Worm (Caenorhabditis elegans) whole organism, young adult: ENCODE data around the gene wnk-1.

ENCODE experiments used
- K11D2.4 ChIP-seq: fragments of 200-800 bp; sonication (Bioruptor generic); IDR thresholded peaks from 2 replicates; pipeline ENCODE4 v1.3.6; 2022; ENCODE audit warnings: missing genetic modification reagents, missing genetic modification characterization, missing compliant biosample characterization
- Y79H2A.3 ChIP-seq: fragments of 200-800 bp; sonication (Bioruptor generic); conservative IDR thresholded peaks from 2 replicates; pipeline ENCODE4 v1.3.6; 2022; ENCODE audit warnings: missing genetic modification reagents, missing genetic modification characterization, missing compliant biosample characterization
- gei-17 ChIP-seq: fragments of 200-800 bp; sonication (Bioruptor generic); optimal IDR thresholded peaks from 2 replicates; lab custom pipeline; 2018; ENCODE audit warnings: mild to moderate bottlenecking, missing genetic modification characterization, missing compliant biosample characterization
- hrde-1 ChIP-seq: sonication (generic microtip); optimal IDR thresholded peaks from 2 replicates; lab custom pipeline; 2016; ENCODE audit warnings: missing genetic modification characterization, mild to moderate bottlenecking, missing compliant biosample characterization, moderate library complexity, missing genotype, missing genetic modification reagents, borderline replicate concordance
- lin-40 ChIP-seq: sonication (generic microtip); optimal IDR thresholded peaks from 2 replicates; lab custom pipeline; 2016; ENCODE audit warnings: missing genetic modification characterization, mild to moderate bottlenecking, missing compliant biosample characterization, missing genotype, missing genetic modification reagents
- lsl-1 ChIP-seq: fragments of 200-800 bp; sonication (Bioruptor generic); optimal IDR thresholded peaks from 2 replicates; lab custom pipeline; 2018; ENCODE audit warnings: mild to moderate bottlenecking, missing genetic modification characterization, moderate library complexity, missing compliant biosample characterization
- unc-62 ChIP-seq: fragments of 150-350 bp; optimal IDR thresholded peaks from 2 replicates; lab custom pipeline; 2014; ENCODE audit warnings: missing biosample characterization, missing genetic modification reagents, missing genetic modification characterization

DNA sequence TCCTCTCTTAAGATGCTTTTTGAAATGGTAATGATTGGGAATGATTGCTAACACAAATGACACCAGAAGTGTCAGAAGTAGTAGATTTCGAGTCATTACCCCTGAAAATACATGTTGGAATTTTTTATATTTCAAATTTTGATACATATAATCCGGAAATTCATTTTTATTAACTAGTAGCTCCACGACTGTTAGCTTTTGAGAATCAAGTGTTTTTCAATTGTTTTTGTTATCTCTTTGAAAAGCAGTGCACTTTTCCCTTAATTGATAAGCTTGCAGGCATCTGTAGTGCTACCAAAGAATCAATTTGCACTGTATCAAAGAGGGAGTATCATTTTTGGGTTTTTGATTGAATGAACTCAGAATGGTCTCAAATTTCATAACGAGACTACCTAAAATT lies 34.9 kb upstream of the wnk-1 start, which contains the start of gene pcp-2:
- no peak for TF ChIP-seq lsl-1
- no peak for TF ChIP-seq hrde-1 (tag; lab: Kevin White, UChicago)
- TF ChIP-seq gei-17 = no peak
- TF ChIP-seq unc-62 (GFP tag; lab: Kevin White, UChicago) = no peak
- no peak for TF ChIP-seq Y79H2A.3 (GFP tag; lab: Robert Waterston, UW)
- TF ChIP-seq K11D2.4 = no peak
- no peak for TF ChIP-seq lin-40 (tag; lab: Kevin White, UChicago)
